Fruit fly (Drosophila melanogaster) whole organism, embryonic: ENCODE results near the gene Pvf3.

Experiments
- Adf1 ChIP-seq: fragments of 200-800 bp; sonication (Bioruptor generic); IDR thresholded peaks from 2 replicates; pipeline ENCODE4 v1.3.6; 2022; ENCODE audit warnings: missing biosample characterization, missing genetic modification characterization
- Asciz ChIP-seq: fragments of 200-800 bp; sonication (Bioruptor generic); optimal IDR thresholded peaks from 2 replicates; lab custom pipeline; 2017; ENCODE audit warnings: missing biosample characterization, mild to moderate bottlenecking, missing genetic modification characterization, missing genetic modification reagents
- C15 ChIP-seq: fragments of 200-800 bp; sonication (Bioruptor generic); IDR thresholded peaks from 3 replicates; pipeline ENCODE4 v1.3.6; 2022; ENCODE audit warnings: missing biosample characterization, missing genetic modification characterization
- CG10209 ChIP-seq: fragments of 200-800 bp; sonication (Bioruptor generic); optimal IDR thresholded peaks from 3 replicates; lab custom pipeline; 2017; ENCODE audit warnings: missing biosample characterization, mild to moderate bottlenecking, missing genetic modification characterization, missing genetic modification reagents
- CG10462 ChIP-seq: fragments of 200-800 bp; sonication (Bioruptor generic); optimal IDR thresholded peaks from 2 replicates; lab custom pipeline; 2016; ENCODE audit warnings: missing biosample characterization, missing genetic modification characterization
- CG11247 ChIP-seq: fragments of 200-800 bp; sonication (Bioruptor generic); IDR thresholded peaks from 2 replicates; pipeline ENCODE4 v1.3.6; 2022; ENCODE audit warnings: missing biosample characterization, missing genetic modification characterization
- CG12769 ChIP-seq: fragments of 200-800 bp; sonication (Bioruptor generic); optimal IDR thresholded peaks from 2 replicates; lab custom pipeline; 2019; ENCODE audit warnings: missing biosample characterization, mild to moderate bottlenecking, missing genetic modification characterization, moderate library complexity
- CG17568 ChIP-seq: fragments of 200-800 bp; sonication (Bioruptor generic); optimal IDR thresholded peaks from 2 replicates; lab custom pipeline; 2018; ENCODE audit warnings: missing biosample characterization, mild to moderate bottlenecking, missing genetic modification characterization, moderate library complexity
- CG3281 ChIP-seq: fragments of 200-800 bp; sonication (Bioruptor generic); optimal IDR thresholded peaks from 3 replicates; lab custom pipeline; 2017; ENCODE audit warnings: missing biosample characterization, mild to moderate bottlenecking, missing genetic modification characterization
- CG4360 ChIP-seq: fragments of 200-800 bp; sonication (Bioruptor generic); IDR thresholded peaks from 2 replicates; pipeline ENCODE4 v1.3.6; 2022; ENCODE audit warnings: missing biosample characterization, missing genetic modification characterization
- CG6765 ChIP-seq: fragments of 200-800 bp; sonication (Bioruptor generic); optimal IDR thresholded peaks from 3 replicates; lab custom pipeline; 2017; ENCODE audit warnings: missing biosample characterization, mild to moderate bottlenecking, missing genetic modification characterization
- CG7839 ChIP-seq: fragments of 200-800 bp; sonication (Bioruptor generic); optimal IDR thresholded peaks from 3 replicates; lab custom pipeline; 2018; ENCODE audit warnings: missing biosample characterization, mild to moderate bottlenecking, missing genetic modification characterization, moderate library complexity
- CG9437 ChIP-seq: fragments of 200-800 bp; sonication (Bioruptor generic); optimal IDR thresholded peaks from 2 replicates; lab custom pipeline; 2018; ENCODE audit warnings: missing biosample characterization, mild to moderate bottlenecking, missing genetic modification characterization
- Chrac-16 ChIP-seq: fragments of 200-800 bp; sonication (Bioruptor generic); optimal IDR thresholded peaks from 3 replicates; lab custom pipeline; 2016; ENCODE audit warnings: missing biosample characterization, missing genetic modification characterization
- Deaf1 ChIP-seq: fragments of 200-800 bp; optimal IDR thresholded peaks from 3 replicates; lab custom pipeline; 2019; ENCODE audit warnings: missing biosample characterization, mild to moderate bottlenecking, missing genetic modification characterization, moderate library complexity
- Dip3 ChIP-seq: fragments of 200-800 bp; sonication (Bioruptor generic); optimal IDR thresholded peaks from 3 replicates; lab custom pipeline; 2016; ENCODE audit warnings: missing biosample characterization, missing genetic modification characterization
- Dref ChIP-seq: fragments of 200-800 bp; sonication (Bioruptor generic); IDR thresholded peaks from 2 replicates; pipeline ENCODE4 v1.3.6; 2022; ENCODE audit warnings: missing biosample characterization, missing genetic modification characterization
- Eip74EF ChIP-seq, 2 experiments: fragments of 200-800 bp in 1 of 2; fragments of >200 bp in 1 of 2; sonication (Bioruptor generic) in 1 of 2; optimal IDR thresholded peaks; 2 replicates each; lab custom pipeline; 2017 to 2019; ENCODE audit warnings: missing biosample characterization in 2 of 2, missing genetic modification characterization in 2 of 2, mild to moderate bottlenecking in 1 of 2, moderate library complexity in 1 of 2
- Elba2 ChIP-seq: fragments of 200-800 bp; sonication (Bioruptor generic); optimal IDR thresholded peaks from 3 replicates; lab custom pipeline; 2016; ENCODE audit warnings: missing biosample characterization, missing genetic modification characterization
- Fer2 ChIP-seq: fragments of 200-800 bp; sonication (Bioruptor generic); optimal IDR thresholded peaks from 2 replicates; lab custom pipeline; 2018; ENCODE audit warnings: missing biosample characterization, mild to moderate bottlenecking, missing genetic modification characterization, moderate library complexity
- MBD-R2 ChIP-seq: fragments of 200-800 bp; sonication (Bioruptor generic); IDR thresholded peaks from 2 replicates; pipeline ENCODE4 v1.3.6; 2022; ENCODE audit warnings: missing biosample characterization, missing genetic modification characterization
- MESR4 ChIP-seq: fragments of 200-800 bp; sonication (Bioruptor generic); optimal IDR thresholded peaks from 2 replicates; lab custom pipeline; 2018; ENCODE audit warnings: missing biosample characterization, mild to moderate bottlenecking, missing genetic modification characterization, moderate library complexity
- PHDP ChIP-seq: fragments of 200-800 bp; sonication (Bioruptor generic); optimal IDR thresholded peaks from 3 replicates; lab custom pipeline; 2018; ENCODE audit warnings: missing biosample characterization, mild to moderate bottlenecking, missing genetic modification characterization, moderate library complexity
- Pdp1 ChIP-seq, 2 experiments: fragments of 200-800 bp; sonication (Bioruptor generic); optimal IDR thresholded peaks; 3 replicates each; lab custom pipeline; 2016; ENCODE audit warnings: missing biosample characterization in 2 of 2, missing genetic modification characterization in 2 of 2, mild to moderate bottlenecking in 1 of 2, moderate library complexity in 1 of 2
- Ptx1 ChIP-seq: fragments of 200-800 bp; sonication (Bioruptor generic); IDR thresholded peaks from 2 replicates; pipeline ENCODE4 v1.3.6; 2022; ENCODE audit warnings: missing biosample characterization, missing genetic modification characterization
- Spps ChIP-seq: fragments of 200-800 bp; sonication (Bioruptor generic); optimal IDR thresholded peaks from 2 replicates; lab custom pipeline; 2018; ENCODE audit warnings: missing biosample characterization, mild to moderate bottlenecking, missing genetic modification characterization
- bcd ChIP-seq: fragments of 200-800 bp; sonication (Bioruptor generic); optimal IDR thresholded peaks from 2 replicates; lab custom pipeline; 2017; ENCODE audit warnings: missing biosample characterization, mild to moderate bottlenecking, missing genetic modification characterization
- btn ChIP-seq: fragments of 200-800 bp; sonication (Bioruptor generic); optimal IDR thresholded peaks from 2 replicates; lab custom pipeline; 2016; ENCODE audit warnings: missing biosample characterization, missing genetic modification characterization
- chm ChIP-seq: fragments of 200-800 bp; sonication (Bioruptor generic); IDR thresholded peaks from 2 replicates; pipeline ENCODE4 v1.3.6; 2022; ENCODE audit warnings: missing biosample characterization, missing genetic modification characterization
- corto ChIP-seq: fragments of 200-800 bp; sonication (Bioruptor generic); optimal IDR thresholded peaks from 2 replicates; lab custom pipeline; 2016; ENCODE audit warnings: missing biosample characterization, mild to moderate bottlenecking, missing genetic modification characterization, moderate library complexity
- da ChIP-seq: fragments of 200-800 bp; sonication (Bioruptor generic); optimal IDR thresholded peaks from 2 replicates; lab custom pipeline; 2016; ENCODE audit warnings: missing biosample characterization, missing genetic modification characterization
- dysf ChIP-seq: fragments of 200-800 bp; sonication (Bioruptor generic); IDR thresholded peaks from 3 replicates; pipeline ENCODE4 v1.3.6; 2022; ENCODE audit warnings: missing biosample characterization, missing genetic modification characterization
- fd96Cb ChIP-seq: fragments of 200-800 bp; sonication (Bioruptor generic); optimal IDR thresholded peaks from 2 replicates; lab custom pipeline; 2018; ENCODE audit warnings: missing biosample characterization, mild to moderate bottlenecking, missing genetic modification characterization, moderate library complexity
- gsb ChIP-seq: fragments of 200-800 bp; sonication (Bioruptor generic); IDR thresholded peaks from 2 replicates; pipeline ENCODE4 v1.3.6; 2022; ENCODE audit warnings: missing biosample characterization, missing genetic modification characterization
- h ChIP-seq: fragments of >200 bp; optimal IDR thresholded peaks from 2 replicates; lab custom pipeline; 2017
- jing ChIP-seq: fragments of 200-800 bp; sonication (Bioruptor generic); optimal IDR thresholded peaks from 2 replicates; lab custom pipeline; 2018; ENCODE audit warnings: missing biosample characterization, mild to moderate bottlenecking, missing genetic modification characterization
- klu ChIP-seq: fragments of 200-800 bp; sonication (Bioruptor generic); IDR thresholded peaks from 2 replicates; pipeline ENCODE4 v1.3.6; 2022; ENCODE audit warnings: missing biosample characterization, missing genetic modification characterization
- maf-S ChIP-seq: fragments of 200-800 bp; sonication (Bioruptor generic); optimal IDR thresholded peaks from 2 replicates; lab custom pipeline; 2016; ENCODE audit warnings: missing biosample characterization, missing genetic modification characterization
- onecut ChIP-seq: fragments of 200-800 bp; sonication (Bioruptor generic); IDR thresholded peaks from 2 replicates; pipeline ENCODE4 v1.3.6; 2022; ENCODE audit warnings: missing biosample characterization, missing genetic modification characterization
- pan ChIP-seq, 4 experiments: fragments of >200 bp in 3 of 4; fragments of 200-800 bp in 1 of 4; sonication (Bioruptor generic) in 1 of 4; optimal IDR thresholded peaks in 3 of 4; IDR thresholded peaks in 1 of 4; 2 replicates each; pipeline versions ENCODE4 v1.3.6 to Lab custom; 2017 to 2022; ENCODE audit warnings: missing biosample characterization in 2 of 4, missing genetic modification characterization in 2 of 4, mixed read lengths in 1 of 4
- prd ChIP-seq, 3 experiments: fragments of >200 bp in 2 of 3; fragments of 200-800 bp in 1 of 3; sonication (Bioruptor generic) in 1 of 3; optimal IDR thresholded peaks in 2 of 3; IDR thresholded peaks in 1 of 3; 2 replicates in 2 of 3; 3 replicates in 1 of 3; pipeline versions ENCODE4 v1.3.6 to Lab custom; 2017 to 2022; ENCODE audit warnings: missing biosample characterization in 1 of 3, missing genetic modification characterization in 1 of 3
- rib ChIP-seq: fragments of 200-800 bp; sonication (Bioruptor generic); IDR thresholded peaks from 2 replicates; pipeline ENCODE4 v1.3.6; 2022; ENCODE audit warnings: missing biosample characterization, missing genetic modification characterization
- row ChIP-seq: fragments of 200-800 bp; sonication (Bioruptor generic); IDR thresholded peaks from 3 replicates; pipeline ENCODE4 v1.3.6; 2022; ENCODE audit warnings: missing biosample characterization, missing genetic modification characterization
- sd ChIP-seq: fragments of 200-800 bp; sonication (Bioruptor generic); optimal IDR thresholded peaks from 3 replicates; lab custom pipeline; 2018; ENCODE audit warnings: missing biosample characterization, mild to moderate bottlenecking, missing genetic modification characterization, moderate library complexity
- trem ChIP-seq: fragments of 200-800 bp; optimal IDR thresholded peaks from 3 replicates; lab custom pipeline; 2019; ENCODE audit warnings: missing biosample characterization, mild to moderate bottlenecking, missing genetic modification characterization, moderate library complexity
- twi ChIP-seq: fragments of 200-800 bp; optimal IDR thresholded peaks from 2 replicates; lab custom pipeline; 2019; ENCODE audit warnings: missing biosample characterization, mild to moderate bottlenecking, missing genetic modification characterization, moderate library complexity
- unpg ChIP-seq: fragments of 200-800 bp; sonication (Bioruptor generic); optimal IDR thresholded peaks from 3 replicates; lab custom pipeline; 2018; ENCODE audit warnings: missing biosample characterization, mild to moderate bottlenecking, missing genetic modification characterization, moderate library complexity

The Pvf3 gene

DNA sequence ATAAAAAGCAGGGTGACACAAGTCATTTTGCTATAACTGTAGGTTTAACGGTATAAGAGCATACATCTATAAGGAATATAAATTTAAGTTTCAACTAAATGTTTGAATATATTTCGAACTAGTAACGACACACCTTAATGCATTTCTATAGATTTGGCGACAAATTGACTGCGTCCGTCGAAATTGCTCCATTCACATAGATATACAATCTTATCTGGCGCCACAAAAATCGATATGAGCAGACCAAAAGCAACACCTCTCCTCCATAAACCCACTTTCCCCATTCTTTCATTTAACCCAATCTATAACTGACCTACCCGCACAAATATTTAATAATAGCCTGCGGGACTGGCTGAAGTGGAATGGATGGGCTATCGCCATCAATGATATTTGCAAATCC is 41.1 kb upstream of the Pvf3 start (continued):
- no peak for TF ChIP-seq corto (GFP tag; lab: Kevin White, UChicago)
- TF ChIP-seq da (GFP tag; lab: Kevin White, UChicago): no peak
- TF ChIP-seq CG12769 (tag; lab: Kevin White, UChicago): peak; percentile 12
- no peak for TF ChIP-seq CG10209
- TF ChIP-seq pan (optimal IDR thresholded peaks at IDR 0.05; lab: Kevin White, UChicago): no peak
- no peak for TF ChIP-seq pan (GFP tag; optimal IDR thresholded peaks at IDR 0.05 in 1 of 2, IDR thresholded peaks at IDR 0.05 in 1 of 2)
- TF ChIP-seq dysf (GFP tag; lab: Robert Waterston, UW): 0 out of 3 replicates have a peak, but pooled peaks have one; percentile 14
- TF ChIP-seq unpg: peak; percentile 2
- no peak for TF ChIP-seq Deaf1 (tag; lab: Kevin White, UChicago)
- no peak for TF ChIP-seq Spps (tag; lab: Kevin White, UChicago)
- no peak for TF ChIP-seq gsb (GFP tag; lab: Robert Waterston, UW)
- peak; percentile 74 for TF ChIP-seq onecut (GFP tag; lab: Robert Waterston, UW)
- 0 out of 3 replicates have a peak, but pooled peaks have one; percentile 8 for TF ChIP-seq row (GFP tag; lab: Robert Waterston, UW)

- peak; percentile 87 to 95 for TF ChIP-seq Pdp1 (GFP tag; optimal IDR thresholded peaks at IDR 0.05; lab: Kevin White, UChicago)
- peak; percentile 89 for TF ChIP-seq Adf1 (GFP tag; lab: Robert Waterston, UW)
- no peak for TF ChIP-seq chm (GFP tag; lab: Robert Waterston, UW)
- peak; percentile 91 for TF ChIP-seq CG11247
- no peak for TF ChIP-seq h (lab: Kevin White, UChicago)
- peak; percentile 95 for TF ChIP-seq maf-S (GFP tag; lab: Kevin White, UChicago)
- peak; percentile 63; the same call in 2 of the 3 replicates for TF ChIP-seq C15 (GFP tag; lab: Robert Waterston, UW)
- peak; percentile 72 for TF ChIP-seq trem (tag; lab: Kevin White, UChicago)
- TF ChIP-seq CG9437 (GFP tag; lab: Kevin White, UChicago): peak; percentile 78
- TF ChIP-seq row (GFP tag; lab: Robert Waterston, UW): peak; percentile 98
- peak; percentile 85 for TF ChIP-seq fd96Cb
- TF ChIP-seq CG4360 (GFP tag; lab: Robert Waterston, UW): peak; percentile 36; the same call in 1 of the 2 replicates
- TF ChIP-seq prd (optimal IDR thresholded peaks at IDR 0.05; lab: Kevin White, UChicago): no peak
- peak; percentile 97 for TF ChIP-seq prd (GFP tag; IDR thresholded peaks at IDR 0.05; lab: Robert Waterston, UW)
- TF ChIP-seq sd (tag; lab: Kevin White, UChicago): peak; percentile 76
- TF ChIP-seq gsb (GFP tag; lab: Robert Waterston, UW): peak; percentile 86
- TF ChIP-seq bcd (GFP tag; lab: Kevin White, UChicago): peak; percentile 91
- TF ChIP-seq MESR4: peak; percentile 40
- TF ChIP-seq Asciz: peak; percentile 45
- peak; percentile 77 for TF ChIP-seq btn
- TF ChIP-seq Fer2 (tag; lab: Kevin White, UChicago): peak; percentile 81
- TF ChIP-seq jing (GFP tag; lab: Kevin White, UChicago): peak; percentile 78
- peak; percentile 98 for TF ChIP-seq Dip3
- TF ChIP-seq Ptx1 (GFP tag; lab: Robert Waterston, UW): peak; percentile 97
- TF ChIP-seq Elba2 (GFP tag; lab: Kevin White, UChicago): peak; percentile 60
- peak in 1 of 2 experiments; percentile 6 for TF ChIP-seq Eip74EF (GFP tag; optimal IDR thresholded peaks at IDR 0.05; lab: Kevin White, UChicago)
- peak; percentile 94 for TF ChIP-seq Chrac-16
- peak; percentile 87 for TF ChIP-seq CG7839
- TF ChIP-seq CG3281 (GFP tag; lab: Kevin White, UChicago): peak; percentile 82
- TF ChIP-seq CG10462 (GFP tag; lab: Kevin White, UChicago): peak; percentile 79
- TF ChIP-seq PHDP (tag; lab: Kevin White, UChicago): peak; percentile 89
- peak; percentile 38 for TF ChIP-seq CG6765 (GFP tag; lab: Kevin White, UChicago)
- TF ChIP-seq rib (GFP tag; lab: Robert Waterston, UW): peak; percentile 89
- peak; percentile 43 for TF ChIP-seq Dref
- peak; percentile 20 for TF ChIP-seq CG17568 (GFP tag; lab: Kevin White, UChicago)
- peak; percentile 83 for TF ChIP-seq twi (tag; lab: Kevin White, UChicago)
- TF ChIP-seq klu: peak; percentile 96
- TF ChIP-seq MBD-R2 (GFP tag; lab: Robert Waterston, UW): peak; percentile 93
Observed at dm6 chr2L:7194351-7195037, 37.0 kb upstream of the Pvf3 start, which contains the start of gene CG4497. CG4497 (minus strand) TSS chr2L:7194588.
